Fruit fly (Drosophila melanogaster) whole organism, prepupa: ENCODE measurements around the gene CG33647.

Experiments used
- CG3032 ChIP-seq: fragments of 200-800 bp; optimal IDR thresholded peaks from 2 replicates; lab custom pipeline; 2019; ENCODE audit warnings: missing biosample characterization, mild to moderate bottlenecking, missing genetic modification characterization, moderate library complexity
- CG3919 ChIP-seq: fragments of 200-800 bp; sonication (Bioruptor generic); optimal IDR thresholded peaks from 3 replicates; lab custom pipeline; 2016; ENCODE audit warnings: missing biosample characterization, missing genetic modification characterization
- CG6854 ChIP-seq: fragments of 200-800 bp; sonication (Bioruptor generic); optimal IDR thresholded peaks from 2 replicates; lab custom pipeline; 2017; ENCODE audit warnings: missing biosample characterization, mild to moderate bottlenecking, missing genetic modification characterization
- CG8319 ChIP-seq: fragments of 200-800 bp; sonication (Bioruptor generic); optimal IDR thresholded peaks from 3 replicates; lab custom pipeline; 2016; ENCODE audit warnings: missing biosample characterization, missing genetic modification characterization
- Eip93F ChIP-seq: fragments of 200-800 bp; sonication (Bioruptor generic); optimal IDR thresholded peaks from 2 replicates; lab custom pipeline; 2016; ENCODE audit warnings: missing biosample characterization, mild to moderate bottlenecking, missing genetic modification characterization
- Gug ChIP-seq: fragments of 200-800 bp; sonication (Bioruptor generic); IDR thresholded peaks from 2 replicates; pipeline ENCODE4 v1.3.6; 2022; ENCODE audit warnings: missing biosample characterization, missing genetic modification characterization
- Hr4 ChIP-seq: fragments of 200-800 bp; sonication (Bioruptor generic); optimal IDR thresholded peaks from 3 replicates; lab custom pipeline; 2016; ENCODE audit warnings: missing biosample characterization, missing genetic modification characterization
- Smox ChIP-seq: fragments of 200-800 bp; sonication (Bioruptor generic); optimal IDR thresholded peaks from 3 replicates; lab custom pipeline; 2016; ENCODE audit warnings: missing biosample characterization, missing genetic modification characterization
- acj6 ChIP-seq: fragments of 200-800 bp; sonication (Bioruptor generic); optimal IDR thresholded peaks from 3 replicates; lab custom pipeline; 2016; ENCODE audit warnings: missing biosample characterization, missing genetic modification characterization
- cyc ChIP-seq: fragments of 200-800 bp; sonication (Bioruptor generic); optimal IDR thresholded peaks from 3 replicates; lab custom pipeline; 2016; ENCODE audit warnings: missing biosample characterization, missing genetic modification characterization
- dac ChIP-seq: fragments of 200-800 bp; sonication (Bioruptor generic); optimal IDR thresholded peaks from 2 replicates; lab custom pipeline; 2017; ENCODE audit warnings: missing biosample characterization, mild to moderate bottlenecking, missing genetic modification characterization
- eg ChIP-seq: fragments of 200-800 bp; sonication (Bioruptor generic); IDR thresholded peaks from 3 replicates; pipeline ENCODE4 v1.3.6; 2022; ENCODE audit warnings: missing biosample characterization, missing genetic modification characterization
- fkh ChIP-seq: fragments of 200-800 bp; sonication (Bioruptor generic); optimal IDR thresholded peaks from 3 replicates; lab custom pipeline; 2017; ENCODE audit warnings: missing biosample characterization, mild to moderate bottlenecking, missing genetic modification characterization, moderate library complexity
- svp ChIP-seq: fragments of 200-800 bp; sonication (Bioruptor generic); peaks from one replicate; lab custom pipeline; 2016; ENCODE audit warnings: missing biosample characterization, missing genetic modification characterization

DNA sequence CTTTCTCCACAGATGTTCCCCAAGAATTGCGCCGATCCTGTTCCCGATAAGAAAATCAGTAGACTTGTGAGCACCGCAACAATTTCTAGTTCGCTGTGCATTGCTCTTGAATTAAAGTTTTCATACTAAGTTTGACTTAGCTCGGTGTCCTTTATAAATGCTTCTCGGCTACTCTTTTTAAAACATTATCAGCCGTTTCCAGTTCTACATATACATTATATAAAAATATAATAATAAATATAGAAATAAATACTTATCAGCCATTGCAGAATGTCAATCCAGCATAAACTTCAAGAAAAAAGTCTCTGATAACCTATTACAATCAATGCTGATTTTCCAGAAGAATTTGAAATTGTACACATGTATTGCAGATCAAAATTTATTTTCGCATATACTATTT lies 34.4 kb downstream of the CG33647 start, which contains the start of gene CG14088:
- TF ChIP-seq svp (GFP tag; lab: Kevin White, UChicago) (no peak), Hr4 (GFP tag; lab: Kevin White, UChicago) (no peak), fkh (GFP tag; lab: Kevin White, UChicago) (no peak), dac (no peak), CG8319 (GFP tag; lab: Kevin White, UChicago) (no peak), Eip93F (GFP tag; lab: Kevin White, UChicago) (no peak), Gug (GFP tag; lab: Robert Waterston, UW) (no peak), CG6854 (GFP tag; lab: Kevin White, UChicago) (no peak), acj6 (GFP tag; lab: Kevin White, UChicago) (no peak), CG3919 (no peak), Smox (GFP tag; lab: Kevin White, UChicago) (no peak), eg (no peak), CG3032 (tag; lab: Kevin White, UChicago) (no peak), cyc (no peak)
